Fruit fly (Drosophila melanogaster) whole organism, wandering third instar larva: ENCODE results near the gene CG45002.

Source experiments
- CG32264 ChIP-seq: fragments of 200-800 bp; sonication (Bioruptor generic); optimal IDR thresholded peaks from 2 replicates; lab custom pipeline; 2016; ENCODE audit warnings: missing biosample characterization, missing genetic modification characterization
- CG9705 ChIP-seq: fragments of 200-800 bp; sonication (Bioruptor generic); optimal IDR thresholded peaks from 2 replicates; lab custom pipeline; 2018; ENCODE audit warnings: missing biosample characterization, mild to moderate bottlenecking, missing genetic modification characterization
- CrebA ChIP-seq: fragments of 200-800 bp; sonication (Bioruptor generic); optimal IDR thresholded peaks from 2 replicates; lab custom pipeline; 2016; ENCODE audit warnings: missing biosample characterization, mild to moderate bottlenecking, missing genetic modification characterization, borderline replicate concordance
- Dif ChIP-seq: fragments of 200-275, 200-300 bp; sonication (Bioruptor generic); optimal IDR thresholded peaks from 2 replicates; lab custom pipeline; 2018; ENCODE audit warnings: missing biosample characterization, missing genetic modification characterization; ENCODE audit not compliant: partially characterized antibody
- GATAd ChIP-seq: sonication (Bioruptor generic); optimal IDR thresholded peaks from 2 replicates; lab custom pipeline; 2016; ENCODE audit warnings: missing biosample characterization, missing genetic modification characterization
- HLH106 ChIP-seq: fragments of 200-800 bp; optimal IDR thresholded peaks from 3 replicates; lab custom pipeline; 2019; ENCODE audit warnings: missing biosample characterization, mild to moderate bottlenecking, missing genetic modification characterization, moderate library complexity
- Hr78 ChIP-seq: fragments of >200 bp; optimal IDR thresholded peaks from 2 replicates; lab custom pipeline; 2017; ENCODE audit warnings: missing biosample characterization, missing genetic modification characterization
- Jra ChIP-seq: sonication (Bioruptor generic); optimal IDR thresholded peaks from 2 replicates; lab custom pipeline; 2016; ENCODE audit warnings: missing biosample characterization, missing genetic modification characterization
- Myc ChIP-seq: fragments of >200 bp; optimal IDR thresholded peaks from 2 replicates; lab custom pipeline; 2017
- OdsH ChIP-seq: fragments of 200-800 bp; sonication (Bioruptor generic); optimal IDR thresholded peaks from 2 replicates; lab custom pipeline; 2016; ENCODE audit warnings: missing biosample characterization, mild to moderate bottlenecking, missing genetic modification characterization
- Rel ChIP-seq, 2 experiments: fragments of 200-800 bp; sonication (Bioruptor generic) in 1 of 2; optimal IDR thresholded peaks; 2 replicates in 1 of 2; 3 replicates in 1 of 2; lab custom pipeline; 2016 to 2019; ENCODE audit warnings: mild to moderate bottlenecking in 2 of 2, missing biosample characterization in 2 of 2, missing genetic modification characterization in 2 of 2, moderate library complexity in 1 of 2
- Sp1 ChIP-seq: fragments of 200-800 bp; sonication (Bioruptor generic); optimal IDR thresholded peaks from 3 replicates; lab custom pipeline; 2019; ENCODE audit warnings: missing biosample characterization, mild to moderate bottlenecking, missing genetic modification characterization, moderate library complexity
- Vsx2 ChIP-seq: fragments of 200-300, 225-300 bp; sonication (Bioruptor generic); optimal IDR thresholded peaks from 2 replicates; lab custom pipeline; 2018; ENCODE audit warnings: missing biosample characterization, missing genetic modification characterization; ENCODE audit not compliant: partially characterized antibody
- br ChIP-seq: fragments of 200-800 bp; sonication (Bioruptor generic); optimal IDR thresholded peaks from 2 replicates; lab custom pipeline; 2016; ENCODE audit warnings: missing biosample characterization, missing genetic modification characterization
- brk ChIP-seq: fragments of 200-800 bp; sonication (Bioruptor generic); optimal IDR thresholded peaks from 2 replicates; lab custom pipeline; 2016; ENCODE audit warnings: missing biosample characterization, mild to moderate bottlenecking, missing genetic modification characterization
- dl ChIP-seq, 2 experiments: fragments of 175-275, 200-275 bp in 1 of 2; fragments of 200-275 bp in 1 of 2; sonication (Bioruptor generic); optimal IDR thresholded peaks; lab custom pipeline; 2018; ENCODE audit warnings: mild to moderate bottlenecking in 2 of 2, missing biosample characterization in 2 of 2, missing genetic modification characterization in 2 of 2, moderate library complexity in 2 of 2; ENCODE audit not compliant: partially characterized antibody in 2 of 2, insufficient read depth in 1 of 2
- dmrt93B ChIP-seq: fragments of 200-800 bp; sonication (Bioruptor generic); optimal IDR thresholded peaks from 2 replicates; lab custom pipeline; 2018; ENCODE audit warnings: missing biosample characterization, mild to moderate bottlenecking, missing genetic modification characterization
- dsf ChIP-seq: sonication (Bioruptor generic); optimal IDR thresholded peaks from 2 replicates; lab custom pipeline; 2016; ENCODE audit warnings: missing biosample characterization, missing genetic modification characterization, borderline replicate concordance
- ey ChIP-seq: fragments of 200-800 bp; sonication (Bioruptor generic); optimal IDR thresholded peaks from 2 replicates; lab custom pipeline; 2016; ENCODE audit warnings: missing biosample characterization, missing genetic modification characterization
- foxo ChIP-seq, 2 experiments: fragments of 200-800 bp; sonication (Bioruptor generic); optimal IDR thresholded peaks; 2 replicates in 1 of 2; 3 replicates in 1 of 2; lab custom pipeline; 2016 to 2017; ENCODE audit warnings: missing biosample characterization in 2 of 2, missing genetic modification characterization in 2 of 2
- fru ChIP-seq: fragments of 200-800 bp; sonication (Bioruptor generic); optimal IDR thresholded peaks from 3 replicates; lab custom pipeline; 2016; ENCODE audit warnings: missing biosample characterization, mild to moderate bottlenecking, missing genetic modification characterization
- h ChIP-seq: fragments of 200-800 bp; sonication (Bioruptor generic); optimal IDR thresholded peaks from 3 replicates; lab custom pipeline; 2016; ENCODE audit warnings: missing biosample characterization, mild to moderate bottlenecking, missing genetic modification characterization
- jim ChIP-seq: fragments of 175-275, 200-325 bp; sonication (Bioruptor generic); optimal IDR thresholded peaks from 2 replicates; lab custom pipeline; 2016; ENCODE audit warnings: missing biosample characterization, mild to moderate bottlenecking, missing genetic modification characterization
- pan ChIP-seq: fragments of >200 bp; optimal IDR thresholded peaks from 2 replicates; lab custom pipeline; 2017
- psq ChIP-seq: fragments of 200-800 bp; sonication (Bioruptor generic); optimal IDR thresholded peaks from 3 replicates; lab custom pipeline; 2017; ENCODE audit warnings: missing biosample characterization, mild to moderate bottlenecking, missing genetic modification characterization, moderate library complexity
- rgr ChIP-seq: fragments of 200-800 bp; sonication (Bioruptor generic); optimal IDR thresholded peaks from 3 replicates; lab custom pipeline; 2016; ENCODE audit warnings: missing biosample characterization, mild to moderate bottlenecking, missing genetic modification characterization
- sage ChIP-seq: fragments of 200-800 bp; sonication (Bioruptor generic); optimal IDR thresholded peaks from 2 replicates; lab custom pipeline; 2016; ENCODE audit warnings: missing biosample characterization, mild to moderate bottlenecking, missing genetic modification characterization
- sv ChIP-seq: fragments of 200-800 bp; sonication (Bioruptor generic); optimal IDR thresholded peaks from 3 replicates; lab custom pipeline; 2016; ENCODE audit warnings: missing biosample characterization, missing genetic modification characterization
- woc ChIP-seq: sonication (Bioruptor generic); optimal IDR thresholded peaks from 2 replicates; lab custom pipeline; 2016; ENCODE audit warnings: missing biosample characterization, mild to moderate bottlenecking, missing genetic modification characterization

The CG45002 gene

DNA sequence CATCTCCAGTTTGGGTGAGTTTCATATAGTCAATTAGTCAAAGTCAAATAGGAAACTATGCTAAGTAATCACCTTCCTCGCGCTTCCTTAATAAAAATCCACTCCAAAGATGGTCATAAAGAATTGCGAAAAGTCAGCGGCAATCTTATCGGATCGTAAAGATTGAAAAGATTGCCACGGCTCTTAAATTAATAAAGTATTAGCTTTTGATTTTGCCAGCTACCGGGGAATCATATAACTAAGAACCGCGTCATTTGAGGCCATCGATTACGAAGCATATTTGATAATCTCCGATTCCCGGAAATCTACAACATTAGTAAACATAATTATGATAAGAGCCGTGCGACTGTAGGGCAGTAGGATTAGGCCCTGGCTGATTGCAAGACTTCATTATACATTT lies 132.1 kb downstream of the CG45002 start:
- TF ChIP-seq dsf (GFP tag; lab: Kevin White, UChicago) (no peak), dmrt93B (GFP tag; lab: Kevin White, UChicago) (no peak), sv (GFP tag; lab: Kevin White, UChicago) (no peak), brk (GFP tag; lab: Kevin White, UChicago) (no peak), foxo (GFP tag; optimal IDR thresholded peaks at IDR 0.05; lab: Kevin White, UChicago) (no peak), Rel (GFP tag; optimal IDR thresholded peaks at IDR 0.05; lab: Kevin White, UChicago) (no peak), Rel (tag; optimal IDR thresholded peaks at IDR 0.05; lab: Kevin White, UChicago) (no peak), CG32264 (no peak), br (GFP tag; lab: Kevin White, UChicago) (no peak), h (GFP tag; lab: Kevin White, UChicago) (no peak), GATAd (no peak), CrebA (GFP tag; lab: Kevin White, UChicago) (no peak), Vsx2 (GFP tag; lab: Kevin White, UChicago) (no peak), dl (GFP tag; optimal IDR thresholded peaks at IDR 0.05; lab: Kevin White, UChicago; ENCODE audit: insufficient read depth in 1 of 2, partially characterized antibody in 2 of 2) (no peak)

DNA sequence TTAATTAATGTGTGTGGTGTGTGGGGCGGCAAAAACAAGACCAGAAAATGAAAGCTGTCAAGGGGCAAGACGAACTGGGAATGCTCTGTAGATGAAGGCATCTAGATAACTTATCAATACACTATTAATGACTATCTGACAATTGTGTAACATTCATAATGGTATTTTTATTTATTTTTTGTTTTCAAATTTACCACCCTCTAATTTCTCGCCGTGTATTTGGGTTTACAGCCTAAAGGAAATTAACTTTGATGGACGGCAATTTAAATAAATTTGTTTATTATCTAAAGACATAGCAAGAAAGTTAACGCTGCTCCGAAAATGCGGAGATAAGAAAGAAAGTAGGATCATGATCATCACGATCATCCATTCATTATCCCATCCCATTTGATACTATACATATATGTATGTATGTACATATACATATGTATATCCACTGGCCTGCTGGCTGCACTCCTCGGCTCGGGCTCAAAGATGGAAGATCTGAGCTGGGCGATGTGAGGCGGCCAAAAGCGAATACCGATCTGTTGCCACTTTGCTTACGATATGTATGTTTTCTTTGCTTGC lies 133.6 kb downstream of the CG45002 start:
- TF ChIP-seq dsf (GFP tag; lab: Kevin White, UChicago) (no peak), CG32264 (no peak), rgr (GFP tag; lab: Kevin White, UChicago) (no peak), h (GFP tag; lab: Kevin White, UChicago) (no peak), sv (GFP tag; lab: Kevin White, UChicago) (no peak)

DNA sequence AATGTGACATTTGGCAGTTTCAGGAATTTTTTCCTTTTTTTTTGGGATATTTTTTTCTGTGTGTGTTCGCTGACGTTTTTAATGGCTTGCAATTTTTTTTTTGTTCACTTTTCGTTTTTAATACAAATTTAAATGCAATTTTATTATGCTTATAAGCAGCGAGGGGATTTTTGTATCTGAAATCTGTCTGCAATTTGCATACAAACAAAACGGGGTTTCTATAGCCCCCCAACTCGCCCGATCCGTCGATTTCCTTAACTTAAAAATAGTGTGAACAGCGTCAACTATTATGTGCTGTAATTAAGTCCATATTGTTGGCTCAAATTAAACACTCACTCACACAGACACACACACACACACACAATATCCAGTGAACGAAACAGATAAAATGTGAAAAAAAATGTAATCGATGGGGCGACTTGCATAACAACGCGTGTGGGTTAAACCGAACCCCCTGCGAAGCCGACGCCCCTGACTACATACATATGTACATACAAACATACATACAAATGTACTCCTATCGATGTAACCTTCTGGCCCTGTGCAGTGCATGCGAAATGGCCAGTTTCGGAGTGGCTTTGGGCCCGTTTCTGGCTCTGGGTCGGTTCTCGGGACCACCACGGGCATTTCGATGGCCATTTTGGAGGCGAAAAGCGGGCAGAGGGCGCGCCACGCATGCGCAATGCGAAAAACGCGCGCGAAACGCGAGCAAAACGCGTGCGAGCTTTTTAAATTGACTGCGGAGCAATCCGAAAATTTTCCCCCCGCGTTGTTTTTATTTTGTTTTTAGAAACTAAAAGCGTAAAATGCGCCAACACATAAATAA lies 134.3 kb downstream of the CG45002 start:
- TF ChIP-seq br (GFP tag; lab: Kevin White, UChicago) (no peak), foxo (GFP tag; optimal IDR thresholded peaks at IDR 0.05; lab: Kevin White, UChicago) (peak in 1 of 2 experiments; percentile 33), Rel (GFP tag; optimal IDR thresholded peaks at IDR 0.05; lab: Kevin White, UChicago) (no peak), Rel (tag; optimal IDR thresholded peaks at IDR 0.05; lab: Kevin White, UChicago) (peak; percentile 90), rgr (GFP tag; lab: Kevin White, UChicago) (peak; percentile 1), CG9705 (GFP tag; lab: Kevin White, UChicago) (peak; percentile 14), dmrt93B (GFP tag; lab: Kevin White, UChicago) (no peak), Myc (peak; percentile 33), fru (GFP tag; lab: Kevin White, UChicago) (peak; percentile 12), dsf (GFP tag; lab: Kevin White, UChicago) (no peak), h (GFP tag; lab: Kevin White, UChicago) (peak; percentile 35), Vsx2 (GFP tag; lab: Kevin White, UChicago) (no peak), HLH106 (tag; lab: Kevin White, UChicago) (peak; percentile 26)
- TF ChIP-seq, all 38 proteins: peak for 8

DNA sequence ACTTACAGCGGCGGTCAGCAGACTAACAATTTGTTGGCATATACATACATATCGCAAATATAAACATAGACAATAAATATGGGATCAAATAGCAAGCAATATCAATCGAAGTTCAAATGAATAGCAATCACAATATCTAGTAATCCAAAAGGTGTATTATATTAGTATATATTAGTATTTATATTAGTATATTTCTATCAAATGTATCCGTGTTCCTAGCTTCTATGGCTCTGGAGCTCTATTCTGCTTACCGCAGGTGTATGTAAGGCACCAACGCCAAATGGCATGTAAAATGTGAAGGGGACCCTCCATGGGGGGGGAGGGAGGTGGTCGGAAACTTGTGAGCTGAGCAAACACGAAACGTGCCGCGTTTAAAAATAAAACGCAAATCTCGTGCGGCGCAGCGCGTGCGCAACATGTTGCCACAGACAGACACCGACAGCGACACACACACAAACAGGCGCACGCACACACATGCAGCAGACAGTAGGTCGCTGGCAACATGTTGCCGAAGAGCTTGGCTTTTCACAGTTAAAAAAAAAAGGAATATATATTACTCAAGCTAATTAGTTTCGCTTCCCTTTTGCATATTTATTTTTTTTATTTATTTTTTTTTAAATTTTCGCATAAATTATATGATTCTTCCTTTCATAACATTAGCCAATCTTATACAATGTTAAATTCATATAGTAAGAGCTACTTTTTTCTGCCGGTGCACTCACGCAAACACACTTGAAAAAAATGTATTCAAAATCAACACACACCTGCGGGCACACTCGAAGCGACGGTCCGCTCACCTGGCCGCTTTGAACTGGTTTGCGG lies 135.9 kb downstream of the CG45002 start:
- TF ChIP-seq OdsH (GFP tag; lab: Kevin White, UChicago) = peak; percentile 38
- no peak for TF ChIP-seq brk (GFP tag; lab: Kevin White, UChicago)
- peak; percentile 35 for TF ChIP-seq rgr (GFP tag; lab: Kevin White, UChicago)
- no peak for TF ChIP-seq sage
- peak; percentile 12 for TF ChIP-seq ey
- peak; percentile 47 for TF ChIP-seq psq
- no peak for TF ChIP-seq Myc
- TF ChIP-seq HLH106 (tag; lab: Kevin White, UChicago) = peak; percentile 86
- TF ChIP-seq Dif (GFP tag; lab: Kevin White, UChicago) = no peak
- TF ChIP-seq foxo (GFP tag; optimal IDR thresholded peaks at IDR 0.05; lab: Kevin White, UChicago) = peak in 1 of 2 experiments; percentile 58
- peak; percentile 66 for TF ChIP-seq fru (GFP tag; lab: Kevin White, UChicago)
- peak; percentile 63 for TF ChIP-seq dmrt93B (GFP tag; lab: Kevin White, UChicago)
- peak; percentile 40 for TF ChIP-seq woc (GFP tag; lab: Kevin White, UChicago)
- TF ChIP-seq pan (lab: Kevin White, UChicago) = no peak
- TF ChIP-seq Rel (GFP tag; optimal IDR thresholded peaks at IDR 0.05; lab: Kevin White, UChicago) = no peak
- peak; percentile 34 for TF ChIP-seq Rel (tag; optimal IDR thresholded peaks at IDR 0.05; lab: Kevin White, UChicago)
- TF ChIP-seq CG9705 (GFP tag; lab: Kevin White, UChicago) = peak; percentile 60
- TF ChIP-seq Sp1 (GFP tag; lab: Kevin White, UChicago) = peak; percentile 87
- TF ChIP-seq CG32264 = no peak
- TF ChIP-seq sv (GFP tag; lab: Kevin White, UChicago) = peak; percentile 62
- no peak for TF ChIP-seq Hr78 (GFP tag; lab: Kevin White, UChicago)
- TF ChIP-seq Jra (GFP tag; lab: Kevin White, UChicago) = no peak
- no peak for TF ChIP-seq jim (GFP tag; lab: Kevin White, UChicago)
- peak; percentile 59 for TF ChIP-seq h (GFP tag; lab: Kevin White, UChicago)
